Fruit fly (Drosophila melanogaster): Measurements from ENCODE around the gene Mco4.

Gene Mco4

dm6 chrX:17844623-17845022 lies 11.3 kb downstream of the Mco4 start, which contains the start of the genes CG8142 and Ucp4A (continued):
- TF ChIP-seq CG9139 (GFP tag; optimal IDR thresholded peaks at IDR 0.05) (peak; percentile 81), Blimp-1 (GFP tag; optimal IDR thresholded peaks at IDR 0.05) (peak; percentile 77), ss (GFP tag; optimal IDR thresholded peaks at IDR 0.05) (peak; percentile 69 to 84), CG1621 (tag; optimal IDR thresholded peaks at IDR 0.05) (peak; percentile 80), fd85E (GFP tag; optimal IDR thresholded peaks at IDR 0.05) (peak; percentile 43), Eip78C (GFP tag) (peak; percentile 96), esn (GFP tag; optimal IDR thresholded peaks at IDR 0.05) (peak; percentile 84), spab (GFP tag; optimal IDR thresholded peaks at IDR 0.05) (peak; percentile 80), fd59A (GFP tag; optimal IDR thresholded peaks at IDR 0.05) (peak; percentile 71), CG6808 (GFP tag; optimal IDR thresholded peaks at IDR 0.05) (peak; percentile 88), CG11762 (GFP tag; optimal IDR thresholded peaks at IDR 0.05; ENCODE audit: insufficient read depth) (peak; percentile 85), CG6276 (GFP tag; optimal IDR thresholded peaks at IDR 0.05) (no peak), acj6 (GFP tag; optimal IDR thresholded peaks at IDR 0.05) (peak; percentile 91), Gug (GFP tag; IDR thresholded peaks at IDR 0.05) (peak; percentile 95), Hr39 (GFP tag; optimal IDR thresholded peaks at IDR 0.05) (peak; percentile 79), OdsH (GFP tag; optimal IDR thresholded peaks at IDR 0.05) (peak; percentile 92), dac (GFP tag; optimal IDR thresholded peaks at IDR 0.05) (peak; percentile 69), CG3032 (tag; optimal IDR thresholded peaks at IDR 0.05) (peak; percentile 94), CG32006 (GFP tag; optimal IDR thresholded peaks at IDR 0.05) (peak; percentile 91), Eip75B (GFP tag; optimal IDR thresholded peaks at IDR 0.05) (peak; percentile 72), CG3919 (GFP tag; optimal IDR thresholded peaks at IDR 0.05) (peak; percentile 92), CG8632 (GFP tag; optimal IDR thresholded peaks at IDR 0.05) (peak; percentile 85), eg (GFP tag; IDR thresholded peaks at IDR 0.05) (peak; percentile 97), CG34406 (GFP tag; optimal IDR thresholded peaks at IDR 0.05) (peak; percentile 88), CG7368 (GFP tag; optimal IDR thresholded peaks at IDR 0.05) (peak; percentile 86), CG6792 (GFP tag; optimal IDR thresholded peaks at IDR 0.05) (peak; percentile 88), achi (GFP tag; optimal IDR thresholded peaks at IDR 0.05) (peak; percentile 88)

- TF ChIP-seq Eip78C (GFP tag) (peak; percentile 60), CG3919 (GFP tag; optimal IDR thresholded peaks at IDR 0.05) (no peak)
Observed at dm6 chrX:17841923-17842322, 14.0 kb downstream of the Mco4 start, which contains the start of gene Taf9. Gene Taf9 (plus strand): TSS chrX:17842161.

DNA sequence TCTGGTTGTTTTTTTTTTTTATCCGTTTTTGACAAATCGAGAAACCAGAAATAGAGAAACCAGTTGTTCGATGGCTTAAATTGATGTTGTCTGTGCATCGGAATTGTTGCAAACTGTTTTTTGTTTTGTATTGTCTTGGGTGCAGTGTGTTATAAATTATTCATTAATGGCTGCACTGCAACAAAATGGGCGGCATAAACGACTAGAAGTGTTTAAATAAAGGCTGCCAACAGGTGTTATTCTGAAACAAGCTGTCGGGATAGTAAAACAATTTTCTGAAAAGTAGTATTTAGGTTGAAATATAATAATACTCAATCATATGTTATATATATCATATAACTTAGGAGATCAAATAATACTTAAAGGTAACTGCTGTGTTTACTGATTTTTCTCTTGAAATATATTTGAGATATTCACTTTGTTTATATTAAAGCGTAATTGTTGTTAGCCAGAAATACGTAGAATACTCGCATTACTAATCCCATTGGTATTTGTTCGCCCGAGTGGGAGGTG lies 19.5 kb downstream of the Mco4 start:
- TF ChIP-seq salr (GFP tag; optimal IDR thresholded peaks at IDR 0.05) (no peak), fkh (GFP tag; optimal IDR thresholded peaks at IDR 0.05) (no peak), fd85E (GFP tag; optimal IDR thresholded peaks at IDR 0.05) (no peak), net (GFP tag; optimal IDR thresholded peaks at IDR 0.05) (no peak), Sox15 (GFP tag; optimal IDR thresholded peaks at IDR 0.05) (no peak), topi (GFP tag; optimal IDR thresholded peaks at IDR 0.05) (no peak), CG8119 (GFP tag; IDR thresholded peaks at IDR 0.05) (0 out of 3 replicates have a peak, but pooled peaks have one; percentile 23), cyc (GFP tag; optimal IDR thresholded peaks at IDR 0.05) (no peak), dac (GFP tag; optimal IDR thresholded peaks at IDR 0.05) (no peak), CG6808 (GFP tag; optimal IDR thresholded peaks at IDR 0.05) (peak; percentile 43), Smox (GFP tag; optimal IDR thresholded peaks at IDR 0.05) (no peak), CG3919 (GFP tag; optimal IDR thresholded peaks at IDR 0.05) (no peak), CG8319 (GFP tag; optimal IDR thresholded peaks at IDR 0.05) (no peak), CG3032 (tag; optimal IDR thresholded peaks at IDR 0.05) (peak; percentile 45), esn (GFP tag; optimal IDR thresholded peaks at IDR 0.05) (no peak), ss (GFP tag; optimal IDR thresholded peaks at IDR 0.05) (peak in 1 of 2 experiments; percentile 60), CG7368 (GFP tag; optimal IDR thresholded peaks at IDR 0.05) (no peak), CG32006 (GFP tag; optimal IDR thresholded peaks at IDR 0.05) (peak; percentile 52), CG11762 (GFP tag; optimal IDR thresholded peaks at IDR 0.05; ENCODE audit: insufficient read depth) (no peak), CG6276 (GFP tag; optimal IDR thresholded peaks at IDR 0.05) (peak; percentile 23), CG31627 (GFP tag; optimal IDR thresholded peaks at IDR 0.05) (no peak), Hr4 (GFP tag; optimal IDR thresholded peaks at IDR 0.05) (peak; percentile 21), acj6 (GFP tag; optimal IDR thresholded peaks at IDR 0.05) (no peak), Lpt (GFP tag; optimal IDR thresholded peaks at IDR 0.05) (no peak), Met (GFP tag; optimal IDR thresholded peaks at IDR 0.05) (no peak), Sox102F (GFP tag; optimal IDR thresholded peaks at IDR 0.05) (no peak), Sox14 (GFP tag; optimal IDR thresholded peaks at IDR 0.05) (no peak), eg (GFP tag; IDR thresholded peaks at IDR 0.05) (no peak; the same call in 2 of the 3 replicates), Blimp-1 (GFP tag; optimal IDR thresholded peaks at IDR 0.05) (no peak), Eip78C (GFP tag) (peak; percentile 64), CG6792 (GFP tag; optimal IDR thresholded peaks at IDR 0.05) (no peak), vri (GFP tag; optimal IDR thresholded peaks at IDR 0.05) (no peak), CG4318 (GFP tag; optimal IDR thresholded peaks at IDR 0.05) (no peak), Eip93F (GFP tag; optimal IDR thresholded peaks at IDR 0.05) (no peak)
